Worm (Caenorhabditis elegans): ENCODE results near the gene hrg-7.

Gene hrg-7

DNA sequence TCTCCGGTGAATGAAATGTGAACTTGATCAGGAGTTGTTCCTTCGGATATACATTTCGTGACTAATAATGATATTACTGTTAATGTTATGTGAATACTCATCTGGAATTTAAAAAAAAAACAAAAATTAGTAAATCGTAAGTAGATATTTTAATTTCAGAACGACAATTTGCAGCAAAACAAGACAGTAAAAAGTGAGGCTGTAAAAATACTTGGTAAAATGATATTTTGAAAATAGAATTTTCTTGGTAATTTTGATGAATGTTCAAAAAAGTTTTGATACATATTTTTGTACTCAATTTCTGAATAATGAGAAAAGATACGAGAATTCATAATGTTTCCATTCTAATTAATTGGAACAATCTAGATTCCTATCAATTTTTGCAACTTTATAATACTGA lies 17.8 kb downstream of the hrg-7 start, which contains the start of gene papl-1:
TSS of gene papl-1 (minus strand) at position 101 of the 400 bp plus-strand sequence.
- no peak for TF ChIP-seq lsy-2 (tag; optimal IDR thresholded peaks at IDR 0.05)
- TF ChIP-seq blmp-1 (tag; optimal IDR thresholded peaks at IDR 0.05): no peak
- no peak for TF ChIP-seq ztf-11 (tag; optimal IDR thresholded peaks at IDR 0.05)
- TF ChIP-seq flh-1 (GFP tag; optimal IDR thresholded peaks at IDR 0.05): no peak
- TF ChIP-seq unc-62 (GFP tag; optimal IDR thresholded peaks at IDR 0.05): no peak
- no peak for TF ChIP-seq zip-8 (tag; optimal IDR thresholded peaks at IDR 0.05)
- no peak for TF ChIP-seq elt-1 (tag; optimal IDR thresholded peaks at IDR 0.05; ENCODE audit: borderline replicate concordance, insufficient read depth)
- no peak for TF ChIP-seq unc-120 (tag; optimal IDR thresholded peaks at IDR 0.05; ENCODE audit: poor library complexity, severe bottlenecking)
- TF ChIP-seq elt-3 (tag; optimal IDR thresholded peaks at IDR 0.05): no peak
- no peak for TF ChIP-seq ham-2 (GFP tag; optimal IDR thresholded peaks at IDR 0.05)
- TF ChIP-seq bed-3 (GFP tag; optimal IDR thresholded peaks at IDR 0.05): no peak
- TF ChIP-seq tbx-8 (GFP tag; optimal IDR thresholded peaks at IDR 0.05): no peak
- TF ChIP-seq nhr-28 (tag; optimal IDR thresholded peaks at IDR 0.05): no peak
- TF ChIP-seq ceh-39 (tag; optimal IDR thresholded peaks at IDR 0.05): no peak

DNA sequence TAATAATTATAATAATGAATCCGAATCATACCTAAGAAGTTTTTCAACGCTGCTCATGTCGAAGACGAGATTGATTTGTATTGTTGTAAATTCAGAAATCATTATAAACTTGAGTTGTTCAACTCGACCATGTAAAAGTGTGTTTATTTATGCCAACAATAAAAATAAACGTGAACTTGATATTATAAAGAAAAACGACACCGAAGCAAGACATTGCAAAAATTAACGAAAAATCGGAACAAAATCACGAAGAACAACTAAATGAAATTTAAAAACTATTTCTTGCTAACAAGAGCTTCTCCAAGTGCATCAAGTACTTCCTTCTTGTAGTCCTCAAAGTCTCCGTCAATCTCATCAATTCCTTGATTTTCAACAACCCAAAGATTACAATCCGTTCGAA lies 19.1 kb downstream of the hrg-7 start, which contains the start of gene F18E2.15:
TSS of gene F18E2.15 (minus strand) at position 101 of the 400 bp plus-strand sequence.
- TF ChIP-seq bed-3 (GFP tag; optimal IDR thresholded peaks at IDR 0.05) (no peak), blmp-1 (tag; optimal IDR thresholded peaks at IDR 0.05) (no peak), nhr-2 (tag; optimal IDR thresholded peaks at IDR 0.05) (no peak), snpc-4 (tag; optimal IDR thresholded peaks at IDR 0.05) (no peak), tbx-8 (GFP tag; optimal IDR thresholded peaks at IDR 0.05) (no peak), drap-1 (GFP tag; optimal IDR thresholded peaks at IDR 0.05) (no peak), hlh-1 (tag; optimal IDR thresholded peaks at IDR 0.05) (no peak), sptf-1 (tag; optimal IDR thresholded peaks at IDR 0.05) (no peak), nhr-12 (tag; optimal IDR thresholded peaks at IDR 0.05) (no peak), lsy-2 (tag; optimal IDR thresholded peaks at IDR 0.05) (no peak), elt-3 (tag; optimal IDR thresholded peaks at IDR 0.05) (no peak), unc-120 (tag; optimal IDR thresholded peaks at IDR 0.05; ENCODE audit: poor library complexity, severe bottlenecking) (no peak)

DNA sequence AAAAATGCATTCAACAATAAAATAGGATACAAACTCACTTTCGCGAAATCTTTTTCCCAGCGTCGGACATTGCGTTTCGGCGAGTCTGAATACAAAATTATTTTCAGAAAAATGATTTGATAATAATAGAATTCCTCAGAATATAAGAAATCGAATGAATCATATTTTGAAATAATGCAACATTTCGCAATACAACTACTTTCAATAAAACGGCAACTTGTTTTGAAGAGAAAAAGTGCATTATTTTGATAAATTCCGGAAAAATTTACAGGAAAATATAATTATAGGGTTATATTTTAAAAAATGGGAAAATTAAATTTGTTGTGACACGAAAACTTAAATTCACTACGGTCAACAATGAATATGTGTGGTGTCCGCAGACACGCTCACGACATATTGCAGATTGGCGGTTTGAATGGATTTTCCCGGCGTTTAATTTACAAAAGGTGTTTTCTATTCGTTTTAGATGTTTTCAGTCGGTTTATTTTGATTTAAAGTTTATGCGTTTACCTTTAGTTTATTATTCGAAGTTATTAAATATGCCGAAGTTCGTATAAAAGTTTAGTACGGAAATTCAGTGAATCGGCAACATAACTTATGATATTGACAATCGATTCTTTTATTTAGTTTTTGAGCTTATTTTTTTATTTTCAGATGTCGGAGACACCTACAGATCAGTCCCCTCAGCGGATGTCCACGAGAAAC lies 21.6 kb downstream of the hrg-7 start, which contains the start of the genes abcf-1 and scc-3:
TSS of gene abcf-1 (minus strand) at position 85 of the 705 bp plus-strand sequence.
TSS of gene scc-3 (plus strand) at position 655 of the 705 bp plus-strand sequence.
- TF ChIP-seq zip-8 (tag; optimal IDR thresholded peaks at IDR 0.05) (no peak), elt-1 (tag; optimal IDR thresholded peaks at IDR 0.05; ENCODE audit: borderline replicate concordance, insufficient read depth) (no peak), lsy-2 (tag; optimal IDR thresholded peaks at IDR 0.05) (peak; percentile 93)

DNA sequence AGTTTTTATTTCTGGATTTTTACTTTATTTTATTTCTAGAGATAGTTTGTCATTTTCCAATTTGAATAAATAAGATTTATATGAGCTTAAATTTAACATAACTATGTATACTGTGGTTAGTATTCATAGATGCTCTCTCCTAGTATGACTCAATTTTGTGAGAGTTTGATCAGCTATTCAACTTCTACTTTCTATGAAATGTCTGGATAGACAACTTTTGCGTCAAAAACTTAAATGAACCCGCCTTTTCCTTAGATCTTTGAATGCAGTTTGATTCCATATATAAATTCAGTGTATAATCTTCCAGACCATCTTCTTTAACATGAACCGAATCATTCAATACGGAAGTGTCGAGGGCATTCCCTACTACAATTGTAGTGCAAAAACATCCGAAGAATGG lies 27.1 kb downstream of the hrg-7 start, which contains the start of gene srt-43:
TSS of gene srt-43 (plus strand) at position 301 of the 400 bp plus-strand sequence.
- TF ChIP-seq elt-1 (tag; optimal IDR thresholded peaks at IDR 0.05; ENCODE audit: borderline replicate concordance, insufficient read depth): no peak
- no peak for TF ChIP-seq zip-8 (tag; optimal IDR thresholded peaks at IDR 0.05)
- no peak for TF ChIP-seq unc-62 (GFP tag; optimal IDR thresholded peaks at IDR 0.05)
- TF ChIP-seq cnd-1 (tag; optimal IDR thresholded peaks at IDR 0.05): no peak
- no peak for TF ChIP-seq sptf-1 (tag; optimal IDR thresholded peaks at IDR 0.05)
- no peak for TF ChIP-seq pha-4 (tag; optimal IDR thresholded peaks at IDR 0.05)
- TF ChIP-seq lin-13 (tag; optimal IDR thresholded peaks at IDR 0.05): no peak
- no peak for TF ChIP-seq sem-2 (GFP tag; optimal IDR thresholded peaks at IDR 0.05)
- TF ChIP-seq M03D4.4 (tag; optimal IDR thresholded peaks at IDR 0.05): no peak
- no peak for TF ChIP-seq lin-32 (GFP tag; optimal IDR thresholded peaks at IDR 0.05)
- TF ChIP-seq mls-2 (tag; optimal IDR thresholded peaks at IDR 0.05): no peak
- TF ChIP-seq unc-39 (tag; optimal IDR thresholded peaks at IDR 0.05): no peak
- TF ChIP-seq lsy-2 (tag; optimal IDR thresholded peaks at IDR 0.05): no peak
- no peak for TF ChIP-seq snpc-4 (tag; optimal IDR thresholded peaks at IDR 0.05)
- TF ChIP-seq bed-3 (GFP tag; optimal IDR thresholded peaks at IDR 0.05): no peak
- no peak for TF ChIP-seq elt-3 (tag; optimal IDR thresholded peaks at IDR 0.05)
- no peak for TF ChIP-seq ham-2 (GFP tag; optimal IDR thresholded peaks at IDR 0.05)
- no peak for TF ChIP-seq drap-1 (GFP tag; optimal IDR thresholded peaks at IDR 0.05)

DNA sequence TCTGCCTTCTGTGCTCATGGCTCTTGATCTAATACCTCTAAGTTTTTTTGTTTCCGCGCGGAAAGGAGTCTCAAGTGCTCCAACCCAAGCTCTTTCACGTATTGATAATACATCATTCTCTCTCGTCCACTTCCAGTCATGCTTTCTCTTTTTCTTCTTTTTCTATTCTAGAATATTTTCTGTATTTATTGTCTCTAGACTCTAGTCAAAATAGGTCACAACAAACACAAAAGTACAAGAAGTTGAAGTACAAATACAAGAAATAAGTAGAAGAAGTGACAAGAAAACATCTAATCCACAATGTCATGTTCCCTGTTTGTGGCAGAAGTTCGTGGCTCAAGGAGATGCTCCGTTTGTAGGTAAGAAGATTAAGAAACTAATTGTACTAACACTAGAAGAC lies 31.4 kb downstream of the hrg-7 start, which contains the start of gene ZC455.1:
TSS of gene ZC455.1 (plus strand) at position 301 of the 400 bp plus-strand sequence.
- TF ChIP-seq elt-3 (tag; optimal IDR thresholded peaks at IDR 0.05): no peak
- TF ChIP-seq sptf-1 (tag; optimal IDR thresholded peaks at IDR 0.05): no peak
- no peak for TF ChIP-seq unc-62 (GFP tag; optimal IDR thresholded peaks at IDR 0.05)
- no peak for TF ChIP-seq lin-13 (tag; optimal IDR thresholded peaks at IDR 0.05)
- TF ChIP-seq ceh-39 (tag; optimal IDR thresholded peaks at IDR 0.05): no peak
- TF ChIP-seq mep-1 (tag; optimal IDR thresholded peaks at IDR 0.05): no peak
- no peak for TF ChIP-seq nhr-28 (tag; optimal IDR thresholded peaks at IDR 0.05)
- TF ChIP-seq cnd-1 (tag; optimal IDR thresholded peaks at IDR 0.05): no peak

All from whole organism, mixed stage, embryonic.